Worm (Caenorhabditis elegans) whole organism, L4 larva: Measurements from ENCODE around the gene lron-7.

ENCODE experiments used
- F10B5.3 ChIP-seq: sonication (generic microtip); optimal IDR thresholded peaks from 2 replicates; lab custom pipeline; 2016; ENCODE audit warnings: mild to moderate bottlenecking, missing genetic modification characterization, missing compliant biosample characterization
- F49E8.2 ChIP-seq: sonication (generic microtip); optimal IDR thresholded peaks from 2 replicates; lab custom pipeline; 2016; ENCODE audit warnings: missing compliant biosample characterization, mild to moderate bottlenecking, missing genetic modification characterization, borderline replicate concordance
- T20F7.1 ChIP-seq: fragments of 200-800 bp; sonication (Bioruptor generic); optimal IDR thresholded peaks from 2 replicates; lab custom pipeline; 2018; ENCODE audit warnings: mild to moderate bottlenecking, missing genetic modification characterization, missing compliant biosample characterization
- Y105C5A.15 ChIP-seq: fragments of 200-800 bp; sonication (Bioruptor generic); IDR thresholded peaks from 2 replicates; pipeline ENCODE4 v1.3.6; 2022; ENCODE audit warnings: missing genetic modification characterization, missing compliant biosample characterization
- Y75B8A.6 ChIP-seq: fragments of 200-800 bp; sonication (Bioruptor generic); IDR thresholded peaks from 2 replicates; pipeline ENCODE4 v1.3.6; 2022; ENCODE audit warnings: missing genetic modification reagents, missing genetic modification characterization, missing compliant biosample characterization
- aha-1 ChIP-seq: fragments of 150-350 bp; peaks from one replicate; lab custom pipeline; 2014; ENCODE audit warnings: missing biosample characterization, missing genetic modification characterization
- arid-1 ChIP-seq: fragments of 200-800 bp; sonication (Bioruptor generic); conservative IDR thresholded peaks from 2 replicates; pipeline ENCODE4 v1.3.6; 2022; ENCODE audit warnings: missing genetic modification reagents, missing genetic modification characterization, missing compliant biosample characterization
- ceh-62 ChIP-seq: sonication (generic microtip); optimal IDR thresholded peaks from 2 replicates; lab custom pipeline; 2017; ENCODE audit warnings: missing biosample characterization, missing genetic modification characterization
- cey-2 ChIP-seq: sonication (generic microtip); optimal IDR thresholded peaks from 3 replicates; lab custom pipeline; 2017; ENCODE audit warnings: missing genetic modification characterization, mild to moderate bottlenecking, missing compliant biosample characterization, antibody characterized with exemption, borderline replicate concordance; ENCODE audit not compliant: insufficient read depth
- daf-16 ChIP-seq, 3 experiments: sonication (generic microtip); optimal IDR thresholded peaks; 2 replicates each; lab custom pipeline; 2016 to 2017; ENCODE audit warnings: missing genetic modification characterization in 3 of 3, missing genetic modification reagents in 3 of 3, mild to moderate bottlenecking in 2 of 3, missing compliant biosample characterization in 2 of 3, missing biosample characterization in 1 of 3, moderate library complexity in 1 of 3
- daf-19 ChIP-seq: fragments of 200-800 bp; sonication (Bioruptor generic); conservative IDR thresholded peaks from 2 replicates; pipeline ENCODE4 v1.3.6; 2022; ENCODE audit warnings: missing genetic modification characterization, missing compliant biosample characterization
- daf-8 ChIP-seq: fragments of 200-800 bp; sonication (Bioruptor generic); IDR thresholded peaks from 2 replicates; pipeline ENCODE4 v1.3.6; 2022; ENCODE audit warnings: missing genetic modification characterization, missing compliant biosample characterization
- dmd-6 ChIP-seq: fragments of 200-800 bp; sonication (Bioruptor generic); IDR thresholded peaks from 2 replicates; pipeline ENCODE4 v1.3.6; 2022; ENCODE audit warnings: missing genetic modification reagents, missing genetic modification characterization, missing compliant biosample characterization
- dmd-8 ChIP-seq: fragments of 200-800 bp; sonication (Bioruptor generic); IDR thresholded peaks from 2 replicates; pipeline ENCODE4 v1.3.6; 2022; ENCODE audit warnings: missing genetic modification characterization, missing compliant biosample characterization
- duxl-1 ChIP-seq: sonication (generic microtip); optimal IDR thresholded peaks from 2 replicates; lab custom pipeline; 2016; ENCODE audit warnings: mild to moderate bottlenecking, missing genetic modification characterization, moderate library complexity, missing compliant biosample characterization; ENCODE audit not compliant: poor library complexity
- egl-27 ChIP-seq: sonication (generic microtip); optimal IDR thresholded peaks from 3 replicates; lab custom pipeline; 2017; ENCODE audit warnings: missing biosample characterization, missing genetic modification reagents, missing genetic modification characterization
- gei-8 ChIP-seq: fragments of 200-800 bp; sonication (Bioruptor generic); optimal IDR thresholded peaks from 2 replicates; lab custom pipeline; 2018; ENCODE audit warnings: mild to moderate bottlenecking, missing genetic modification characterization, missing compliant biosample characterization
- hif-1 ChIP-seq, 2 experiments: sonication (generic microtip); optimal IDR thresholded peaks; 2 replicates each; lab custom pipeline; 2016 to 2017; ENCODE audit warnings: missing compliant biosample characterization in 2 of 2, missing genetic modification characterization in 2 of 2, missing genetic modification reagents in 2 of 2, missing genotype in 2 of 2, mild to moderate bottlenecking in 1 of 2
- hlh-30 ChIP-seq: sonication (generic microtip); optimal IDR thresholded peaks from 2 replicates; lab custom pipeline; 2017; ENCODE audit warnings: antibody characterized with exemption, mild to moderate bottlenecking, missing genetic modification characterization, missing compliant biosample characterization; ENCODE audit not compliant: insufficient read depth
- jun-1 ChIP-seq: fragments of 150-350 bp; optimal IDR thresholded peaks from 2 replicates; lab custom pipeline; 2014; ENCODE audit warnings: missing biosample characterization, missing genetic modification reagents, missing genetic modification characterization
- lin-1 ChIP-seq: fragments of 200-800 bp; sonication (Bioruptor generic); IDR thresholded peaks from 2 replicates; pipeline ENCODE4 v1.3.6; 2022; ENCODE audit warnings: missing genetic modification reagents, missing genetic modification characterization, missing compliant biosample characterization
- lin-13 ChIP-seq: fragments of 150-350 bp; optimal IDR thresholded peaks from 2 replicates; lab custom pipeline; 2014; ENCODE audit warnings: missing biosample characterization, missing genetic modification reagents, missing genetic modification characterization
- lin-38 ChIP-seq: fragments of 200-800 bp; sonication (Bioruptor generic); IDR thresholded peaks from 2 replicates; pipeline ENCODE4 v1.3.6; 2022; ENCODE audit warnings: missing genetic modification reagents, missing genetic modification characterization, missing compliant biosample characterization
- lsy-2 ChIP-seq, 2 experiments: fragments of 150-350 bp in 1 of 2; sonication (generic microtip) in 1 of 2; optimal IDR thresholded peaks; 2 replicates each; lab custom pipeline; 2014 to 2017; ENCODE audit warnings: missing biosample characterization in 2 of 2, missing genetic modification characterization in 2 of 2
- madf-5 ChIP-seq, 2 experiments: fragments of 200-800 bp; sonication (Bioruptor generic); IDR thresholded peaks; 2 replicates each; pipeline ENCODE4 v1.3.6; 2022; ENCODE audit warnings: missing compliant biosample characterization in 2 of 2, missing genetic modification characterization in 2 of 2
- madf-9 ChIP-seq: fragments of 200-800 bp; sonication (Bioruptor generic); conservative IDR thresholded peaks from 2 replicates; pipeline ENCODE4 v1.3.6; 2022; ENCODE audit warnings: missing genetic modification reagents, missing genetic modification characterization, missing compliant biosample characterization
- mes-2 ChIP-seq: sonication (generic microtip); optimal IDR thresholded peaks from 2 replicates; lab custom pipeline; 2016; ENCODE audit warnings: missing genotype, mild to moderate bottlenecking, missing genetic modification characterization, missing compliant biosample characterization; ENCODE audit not compliant: poor library complexity, severe bottlenecking
- mxl-2 ChIP-seq: fragments of 200-800 bp; sonication (Bioruptor generic); conservative IDR thresholded peaks from 2 replicates; pipeline ENCODE4 v1.3.6; 2022; ENCODE audit warnings: missing genetic modification reagents, missing genetic modification characterization, missing compliant biosample characterization
- mxl-3 ChIP-seq: fragments of 200-800 bp; sonication (Bioruptor generic); optimal IDR thresholded peaks from 2 replicates; lab custom pipeline; 2018; ENCODE audit warnings: mild to moderate bottlenecking, missing genetic modification characterization, missing compliant biosample characterization
- nhr-102 ChIP-seq: sonication (generic microtip); optimal IDR thresholded peaks from 2 replicates; lab custom pipeline; 2016; ENCODE audit warnings: mild to moderate bottlenecking, missing genetic modification characterization, moderate library complexity, missing compliant biosample characterization
- nhr-111 ChIP-seq: fragments of 200-800 bp; sonication (Bioruptor generic); optimal IDR thresholded peaks from 2 replicates; lab custom pipeline; 2018; ENCODE audit warnings: mild to moderate bottlenecking, missing genetic modification characterization, missing compliant biosample characterization
- nhr-28 ChIP-seq: fragments of 150-350 bp; optimal IDR thresholded peaks from 2 replicates; lab custom pipeline; 2014; ENCODE audit warnings: missing biosample characterization, missing genetic modification characterization
- nhr-41 ChIP-seq: fragments of 200-800 bp; sonication (Bioruptor generic); IDR thresholded peaks from 2 replicates; pipeline ENCODE4 v1.3.6; 2022; ENCODE audit warnings: missing genetic modification reagents, missing genetic modification characterization, missing compliant biosample characterization
- nhr-42 ChIP-seq: fragments of 200-800 bp; sonication (Bioruptor generic); IDR thresholded peaks from 2 replicates; pipeline ENCODE4 v1.3.6; 2022; ENCODE audit warnings: missing genetic modification characterization, missing compliant biosample characterization
- nhr-6 ChIP-seq: fragments of 150-350 bp; optimal IDR thresholded peaks from 2 replicates; lab custom pipeline; 2014; ENCODE audit warnings: missing biosample characterization, missing genetic modification characterization
- pha-4 ChIP-seq, 2 experiments: fragments of 150-350 bp in 1 of 2; fragments of 200-800 bp in 1 of 2; sonication (Bioruptor generic) in 1 of 2; IDR thresholded peaks in 1 of 2; optimal IDR thresholded peaks in 1 of 2; 2 replicates each; pipeline versions ENCODE4 v1.3.6 to Lab custom; 2014 to 2022; ENCODE audit warnings: missing genetic modification characterization in 2 of 2, missing genetic modification reagents in 2 of 2, missing biosample characterization in 1 of 2, missing compliant biosample characterization in 1 of 2
- php-3 ChIP-seq: fragments of 200-800 bp; sonication (Bioruptor generic); IDR thresholded peaks from 2 replicates; pipeline ENCODE4 v1.3.6; 2022; ENCODE audit warnings: missing genetic modification reagents, missing genetic modification characterization, missing compliant biosample characterization
- rbr-2 ChIP-seq: sonication (generic microtip); optimal IDR thresholded peaks from 2 replicates; lab custom pipeline; 2016; ENCODE audit warnings: missing genotype, missing genetic modification characterization, missing compliant biosample characterization
- saeg-2 ChIP-seq: fragments of 200-800 bp; sonication (Bioruptor generic); IDR thresholded peaks from 2 replicates; pipeline ENCODE4 v1.3.6; 2022; ENCODE audit warnings: missing genetic modification reagents, missing genetic modification characterization, missing compliant biosample characterization
- set-16 ChIP-seq: fragments of 200-800 bp; sonication (Bioruptor generic); IDR thresholded peaks from 2 replicates; pipeline ENCODE4 v1.3.6; 2022; ENCODE audit warnings: missing genetic modification reagents, missing genetic modification characterization, missing compliant biosample characterization
- snpc-1.2 ChIP-seq: fragments of 200-800 bp; sonication (Bioruptor generic); IDR thresholded peaks from 2 replicates; pipeline ENCODE4 v1.3.6; 2022; ENCODE audit warnings: missing genetic modification reagents, missing genetic modification characterization, missing compliant biosample characterization
- snpc-4 ChIP-seq: fragments of 150-350 bp; optimal IDR thresholded peaks from 2 replicates; lab custom pipeline; 2014; ENCODE audit warnings: missing biosample characterization, missing genetic modification characterization
- spr-1 ChIP-seq: sonication (generic microtip); optimal IDR thresholded peaks from 2 replicates; lab custom pipeline; 2016; ENCODE audit warnings: mild to moderate bottlenecking, missing genetic modification characterization, missing compliant biosample characterization
- tra-1 ChIP-seq: fragments of 200-800 bp; sonication (Bioruptor generic); IDR thresholded peaks from 2 replicates; pipeline ENCODE4 v1.3.6; 2022; ENCODE audit warnings: missing genetic modification reagents, missing genetic modification characterization, missing compliant biosample characterization
- unc-130 ChIP-seq: sonication (generic microtip); optimal IDR thresholded peaks from 2 replicates; lab custom pipeline; 2016; ENCODE audit warnings: missing genetic modification reagents, missing genetic modification characterization, missing compliant biosample characterization
- zag-1 ChIP-seq: fragments of 150-350 bp; optimal IDR thresholded peaks from 2 replicates; lab custom pipeline; 2014; ENCODE audit warnings: missing biosample characterization, missing genetic modification characterization
- zfp-3 ChIP-seq: fragments of 200-800 bp; sonication (Bioruptor generic); conservative IDR thresholded peaks from 2 replicates; pipeline ENCODE4 v1.3.6; 2022; ENCODE audit warnings: missing genetic modification reagents, missing genetic modification characterization, missing compliant biosample characterization
- ztf-7 ChIP-seq: fragments of 150-350 bp; optimal IDR thresholded peaks from 2 replicates; lab custom pipeline; 2014; ENCODE audit warnings: missing biosample characterization, missing genetic modification characterization

The lron-7 gene

DNA sequence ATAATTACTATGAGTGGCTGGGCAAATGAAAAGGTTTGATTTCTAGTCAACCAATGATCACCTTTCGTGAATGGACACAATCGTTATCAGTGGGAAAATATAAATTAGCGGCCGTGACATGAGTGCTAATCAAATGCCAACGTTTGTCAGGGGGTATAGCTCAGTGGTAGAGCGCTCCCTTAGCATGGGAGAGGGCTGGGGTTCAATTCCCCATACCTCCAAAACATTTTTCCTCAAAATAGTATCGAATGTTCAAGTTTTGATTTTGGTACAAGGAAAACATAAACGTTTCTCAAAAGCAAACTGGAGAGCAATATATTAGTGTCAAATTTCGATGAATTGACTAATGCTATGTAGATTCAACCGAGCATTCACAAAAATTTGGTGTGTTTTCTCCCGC, 31.7 kb downstream of the lron-7 start:
- peak; percentile 42 for TF ChIP-seq mes-2 (tag; lab: Kevin White, UChicago)
- TF ChIP-seq ceh-62 (tag; lab: Kevin White, UChicago), result no peak
- peak in 1 of 2 experiments; percentile 13 for TF ChIP-seq hif-1 (tag; optimal IDR thresholded peaks at IDR 0.05; lab: Kevin White, UChicago)
- no peak for TF ChIP-seq jun-1 (tag; lab: Kevin White, UChicago)
- peak in 1 of 2 experiments; percentile 83 for TF ChIP-seq daf-16 (GFP tag; optimal IDR thresholded peaks at IDR 0.05; lab: Kevin White, UChicago)
- peak; percentile 71 for TF ChIP-seq daf-16 (tag; optimal IDR thresholded peaks at IDR 0.05; lab: Kevin White, UChicago)
- TF ChIP-seq T20F7.1 (GFP tag; lab: Kevin White, UChicago), result peak; percentile 28
- peak; percentile 77 for TF ChIP-seq arid-1 (GFP tag; lab: Robert Waterston, UW)
- TF ChIP-seq php-3 (GFP tag; lab: Robert Waterston, UW), result peak; percentile 61; the same call in 1 of the 2 replicates
- no peak for TF ChIP-seq egl-27
- TF ChIP-seq F10B5.3 (tag; lab: Kevin White, UChicago), result peak; percentile 3
- TF ChIP-seq dmd-8 (GFP tag; lab: Robert Waterston, UW), result peak; percentile 87
- no peak for TF ChIP-seq cey-2 (tag; lab: Kevin White, UChicago)
- TF ChIP-seq nhr-6 (tag; lab: Kevin White, UChicago), result peak; percentile 46
- TF ChIP-seq lin-38 (GFP tag; lab: Robert Waterston, UW), result peak; percentile 69
- TF ChIP-seq spr-1 (tag; lab: Kevin White, UChicago), result peak; percentile 42
- TF ChIP-seq dmd-6 (GFP tag; lab: Robert Waterston, UW), result peak; percentile 68
- TF ChIP-seq tra-1 (GFP tag; lab: Robert Waterston, UW), result 0 out of 2 replicates have a peak, but pooled peaks have one; percentile 51
- TF ChIP-seq nhr-42 (GFP tag; lab: Robert Waterston, UW), result peak; percentile 60; the same call in 1 of the 2 replicates
- TF ChIP-seq snpc-4, result no peak
- 0 out of 2 replicates have a peak, but pooled peaks have one; percentile 58 for TF ChIP-seq Y75B8A.6 (GFP tag; lab: Robert Waterston, UW)
- TF ChIP-seq nhr-28 (tag; lab: Kevin White, UChicago), result peak; percentile 5
- TF ChIP-seq zfp-3 (GFP tag; lab: Robert Waterston, UW), result no peak
- TF ChIP-seq nhr-41 (GFP tag; lab: Robert Waterston, UW), result peak; percentile 39; the same call in 1 of the 2 replicates
- TF ChIP-seq nhr-102 (tag; lab: Kevin White, UChicago), result peak; percentile 67
- peak; percentile 86 for TF ChIP-seq snpc-1.2
- TF ChIP-seq saeg-2, result 0 out of 2 replicates have a peak, but pooled peaks have one; percentile 27
- no peak for TF ChIP-seq unc-130
- peak; percentile 75 for TF ChIP-seq ztf-7 (tag; lab: Kevin White, UChicago)
- peak; percentile 34 for TF ChIP-seq hlh-30
- 0 out of 4 replicates have a peak, but pooled peaks have one; percentile 51 to 67 for TF ChIP-seq madf-5 (GFP tag; IDR thresholded peaks at IDR 0.05; lab: Robert Waterston, UW)
- TF ChIP-seq pha-4 (GFP tag; IDR thresholded peaks at IDR 0.05; lab: Robert Waterston, UW), result peak; percentile 87; the same call in 1 of the 2 replicates
- TF ChIP-seq pha-4 (tag; optimal IDR thresholded peaks at IDR 0.05; lab: Kevin White, UChicago), result no peak
- peak; percentile 61; the same call in 1 of the 2 replicates for TF ChIP-seq mxl-2
- TF ChIP-seq set-16 (GFP tag; lab: Robert Waterston, UW), result no peak
- peak; percentile 87 for TF ChIP-seq daf-19 (GFP tag; lab: Robert Waterston, UW)
- TF ChIP-seq aha-1 (tag; lab: Kevin White, UChicago), result no peak
- TF ChIP-seq F49E8.2 (tag; lab: Kevin White, UChicago), result peak; percentile 47
- peak; percentile 22 for TF ChIP-seq lin-13
- peak; percentile 81 for TF ChIP-seq lin-1 (GFP tag; lab: Robert Waterston, UW)
- no peak for TF ChIP-seq zag-1 (tag; lab: Kevin White, UChicago)
- peak; percentile 82; the same call in 1 of the 2 replicates for TF ChIP-seq Y105C5A.15
- TF ChIP-seq duxl-1, result peak; percentile 20
- peak; percentile 47; the same call in 1 of the 2 replicates for TF ChIP-seq madf-9
- peak; percentile 25 for TF ChIP-seq gei-8 (GFP tag; lab: Kevin White, UChicago)
- TF ChIP-seq daf-8 (GFP tag; lab: Robert Waterston, UW), result peak; percentile 81; the same call in 1 of the 2 replicates
- peak in 1 of 2 experiments; percentile 6 for TF ChIP-seq lsy-2 (tag; optimal IDR thresholded peaks at IDR 0.05; lab: Kevin White, UChicago)
- peak; percentile 42 for TF ChIP-seq rbr-2 (tag; lab: Kevin White, UChicago)
- peak; percentile 72 for TF ChIP-seq nhr-111 (GFP tag; lab: Kevin White, UChicago)
- TF ChIP-seq mxl-3 (GFP tag; lab: Kevin White, UChicago), result peak; percentile 51
